Fruit fly (Drosophila melanogaster) whole organism, embryonic: ENCODE data around the gene Tre1.

Experiments used
- B-H1 ChIP-seq: fragments of 200-800 bp; sonication (Bioruptor generic); IDR thresholded peaks from 3 replicates; pipeline ENCODE4 v1.3.6; 2022; ENCODE audit warnings: missing biosample characterization, missing genetic modification characterization
- CG10959 ChIP-seq: fragments of 200-800 bp; sonication (Bioruptor generic); IDR thresholded peaks from 2 replicates; pipeline ENCODE4 v1.3.6; 2022; ENCODE audit warnings: missing biosample characterization, missing genetic modification characterization
- CG11093 ChIP-seq: fragments of 200-800 bp; sonication (Bioruptor generic); IDR thresholded peaks from 3 replicates; pipeline ENCODE4 v1.3.6; 2022; ENCODE audit warnings: missing biosample characterization, missing genetic modification characterization
- CG11398 ChIP-seq: fragments of 200-800 bp; sonication (Bioruptor generic); optimal IDR thresholded peaks from 2 replicates; lab custom pipeline; 2016; ENCODE audit warnings: missing biosample characterization, missing genetic modification characterization
- CG11695 ChIP-seq: fragments of 200-800 bp; sonication (Bioruptor generic); IDR thresholded peaks from 3 replicates; pipeline ENCODE4 v1.3.6; 2022; ENCODE audit warnings: missing biosample characterization, missing genetic modification characterization
- CG11696 ChIP-seq: fragments of 200-800 bp; sonication (Bioruptor generic); IDR thresholded peaks from 2 replicates; pipeline ENCODE4 v1.3.6; 2022; ENCODE audit warnings: missing biosample characterization, missing genetic modification characterization
- CG12219 ChIP-seq: fragments of 200-800 bp; sonication (Bioruptor generic); optimal IDR thresholded peaks from 3 replicates; lab custom pipeline; 2018; ENCODE audit warnings: missing biosample characterization, mild to moderate bottlenecking, missing genetic modification characterization
- CG13296 ChIP-seq: fragments of 200-800 bp; sonication (Bioruptor generic); optimal IDR thresholded peaks from 3 replicates; lab custom pipeline; 2018; ENCODE audit warnings: missing biosample characterization, mild to moderate bottlenecking, missing genetic modification characterization
- CG14710 ChIP-seq: fragments of 200-800 bp; sonication (Bioruptor generic); optimal IDR thresholded peaks from 3 replicates; lab custom pipeline; 2019; ENCODE audit warnings: missing biosample characterization, mild to moderate bottlenecking, missing genetic modification characterization, moderate library complexity
- CG1603 ChIP-seq: fragments of 200-800 bp; sonication (Bioruptor generic); optimal IDR thresholded peaks from 2 replicates; lab custom pipeline; 2019; ENCODE audit warnings: missing biosample characterization, mild to moderate bottlenecking, missing genetic modification characterization, moderate library complexity
- CG1792 ChIP-seq: fragments of 200-800 bp; sonication (Bioruptor generic); optimal IDR thresholded peaks from 2 replicates; lab custom pipeline; 2016; ENCODE audit warnings: missing biosample characterization, missing genetic modification characterization
- CG18011 ChIP-seq: fragments of 200-800 bp; sonication (Bioruptor generic); optimal IDR thresholded peaks from 2 replicates; lab custom pipeline; 2017; ENCODE audit warnings: missing biosample characterization, missing genetic modification characterization, mild to moderate bottlenecking, moderate library complexity, missing genotype
- CG18764 ChIP-seq: fragments of 200-800 bp; sonication (Bioruptor generic); optimal IDR thresholded peaks from 3 replicates; lab custom pipeline; 2016; ENCODE audit warnings: missing biosample characterization, missing genetic modification characterization
- CG2116 ChIP-seq: fragments of 200-800 bp; sonication (Bioruptor generic); optimal IDR thresholded peaks from 3 replicates; lab custom pipeline; 2018; ENCODE audit warnings: missing biosample characterization, mild to moderate bottlenecking, missing genetic modification characterization
- CG2875 ChIP-seq: fragments of 200-800 bp; sonication (Bioruptor generic); optimal IDR thresholded peaks from 2 replicates; lab custom pipeline; 2017; ENCODE audit warnings: missing biosample characterization, mild to moderate bottlenecking, missing genetic modification characterization, missing genetic modification reagents
- CG33557 ChIP-seq: fragments of 200-800 bp; sonication (Bioruptor generic); optimal IDR thresholded peaks from 2 replicates; lab custom pipeline; 2019; ENCODE audit warnings: missing biosample characterization, mild to moderate bottlenecking, missing genetic modification characterization, moderate library complexity
- CG3726 ChIP-seq: fragments of 200-800 bp; sonication (Bioruptor generic); IDR thresholded peaks from 3 replicates; pipeline ENCODE4, ENCODE4 v1.3.6; 2022; ENCODE audit warnings: missing biosample characterization, missing genetic modification characterization
- CG4424 ChIP-seq: fragments of 200-800 bp; sonication (Bioruptor generic); optimal IDR thresholded peaks from 3 replicates; lab custom pipeline; 2016; ENCODE audit warnings: missing biosample characterization, missing genetic modification characterization
- CG5245 ChIP-seq: fragments of 200-800 bp; sonication (Bioruptor generic); optimal IDR thresholded peaks from 3 replicates; lab custom pipeline; 2016; ENCODE audit warnings: missing biosample characterization, missing genetic modification characterization
- CG6813 ChIP-seq: fragments of 200-800 bp; sonication (Bioruptor generic); optimal IDR thresholded peaks from 2 replicates; lab custom pipeline; 2017; ENCODE audit warnings: missing biosample characterization, missing genetic modification characterization, mild to moderate bottlenecking, moderate library complexity, missing genetic modification reagents
- CG7372 ChIP-seq: fragments of 200-800 bp; sonication (Bioruptor generic); IDR thresholded peaks from 2 replicates; pipeline ENCODE4 v1.3.6; 2022; ENCODE audit warnings: missing biosample characterization, missing genetic modification characterization
- CG8089 ChIP-seq: fragments of 200-800 bp; sonication (Bioruptor generic); optimal IDR thresholded peaks from 3 replicates; lab custom pipeline; 2016; ENCODE audit warnings: missing biosample characterization, missing genetic modification characterization
- CG9797 ChIP-seq: fragments of 200-800 bp; sonication (Bioruptor generic); optimal IDR thresholded peaks from 3 replicates; lab custom pipeline; 2018; ENCODE audit warnings: missing biosample characterization, mild to moderate bottlenecking, missing genetic modification characterization
- Dbx ChIP-seq: fragments of 200-800 bp; sonication (Bioruptor generic); IDR thresholded peaks from 3 replicates; pipeline ENCODE4 v1.3.6; 2022; ENCODE audit warnings: missing biosample characterization, missing genetic modification characterization
- Eip74EF ChIP-seq, 2 experiments: fragments of 200-800 bp in 1 of 2; fragments of >200 bp in 1 of 2; sonication (Bioruptor generic) in 1 of 2; optimal IDR thresholded peaks; 2 replicates each; lab custom pipeline; 2017 to 2019; ENCODE audit warnings: missing biosample characterization in 2 of 2, missing genetic modification characterization in 2 of 2, mild to moderate bottlenecking in 1 of 2, moderate library complexity in 1 of 2
- Gug ChIP-seq: fragments of 200-800 bp; sonication (Bioruptor generic); IDR thresholded peaks from 4 replicates; pipeline ENCODE4 v1.3.6; 2022; ENCODE audit warnings: missing biosample characterization, missing genetic modification characterization
- H15 ChIP-seq: fragments of 200-800 bp; sonication (Bioruptor generic); IDR thresholded peaks from 3 replicates; pipeline ENCODE4 v1.3.6; 2022; ENCODE audit warnings: missing biosample characterization, missing genetic modification characterization
- NK7.1 ChIP-seq: fragments of 200-800 bp; sonication (Bioruptor generic); optimal IDR thresholded peaks from 3 replicates; lab custom pipeline; 2016; ENCODE audit warnings: missing biosample characterization, missing genetic modification characterization
- NfI ChIP-seq: fragments of 200-800 bp; sonication (Bioruptor generic); optimal IDR thresholded peaks from 3 replicates; lab custom pipeline; 2018; ENCODE audit warnings: missing biosample characterization, mild to moderate bottlenecking, missing genetic modification characterization, moderate library complexity
- Sry-β ChIP-seq: fragments of 200-800 bp; sonication (Bioruptor generic); optimal IDR thresholded peaks from 2 replicates; lab custom pipeline; 2018; ENCODE audit warnings: missing biosample characterization, mild to moderate bottlenecking, missing genetic modification characterization, moderate library complexity
- Tbp ChIP-seq: fragments of >200 bp; optimal IDR thresholded peaks from 2 replicates; lab custom pipeline; 2018; ENCODE audit warnings: missing biosample characterization, missing genetic modification characterization
- Usf ChIP-seq: fragments of 200-800 bp; sonication (Bioruptor generic); optimal IDR thresholded peaks from 2 replicates; lab custom pipeline; 2017; ENCODE audit warnings: missing genotype, missing biosample characterization, missing genetic modification characterization
- abd-A ChIP-seq: fragments of 200-800 bp; sonication (Bioruptor generic); optimal IDR thresholded peaks from 3 replicates; lab custom pipeline; 2019; ENCODE audit warnings: missing biosample characterization, mild to moderate bottlenecking, missing genetic modification characterization, moderate library complexity
- az2 ChIP-seq: fragments of 200-800 bp; sonication (Bioruptor generic); optimal IDR thresholded peaks from 3 replicates; lab custom pipeline; 2016; ENCODE audit warnings: missing biosample characterization, missing genetic modification characterization
- chinmo ChIP-seq: fragments of 200-800 bp; sonication (Bioruptor generic); IDR thresholded peaks from 4 replicates; pipeline ENCODE4 v1.3.6; 2022; ENCODE audit warnings: missing biosample characterization, missing genetic modification characterization; ENCODE audit not compliant: partially characterized antibody
- fru ChIP-seq: fragments of >200 bp; optimal IDR thresholded peaks from 2 replicates; lab custom pipeline; 2017
- grn ChIP-seq: fragments of 200-800 bp; sonication (Bioruptor generic); optimal IDR thresholded peaks from 3 replicates; lab custom pipeline; 2017; ENCODE audit warnings: missing biosample characterization, missing genetic modification characterization
- hb ChIP-seq: fragments of 200-800 bp; sonication (Bioruptor generic); IDR thresholded peaks from 3 replicates; pipeline ENCODE4 v1.3.6; 2022; ENCODE audit warnings: missing biosample characterization, missing genetic modification characterization; ENCODE audit not compliant: partially characterized antibody
- hbn ChIP-seq: fragments of 200-800 bp; sonication (Bioruptor generic); IDR thresholded peaks from 2 replicates; pipeline ENCODE4 v1.3.6; 2022; ENCODE audit warnings: missing biosample characterization, missing genetic modification characterization; ENCODE audit not compliant: partially characterized antibody
- ind ChIP-seq: fragments of 200-800 bp; sonication (Bioruptor generic); optimal IDR thresholded peaks from 3 replicates; lab custom pipeline; 2016; ENCODE audit warnings: missing biosample characterization, missing genetic modification characterization
- kay ChIP-seq: fragments of 200-800 bp; sonication (Bioruptor generic); optimal IDR thresholded peaks from 2 replicates; lab custom pipeline; 2016; ENCODE audit warnings: missing biosample characterization, missing genetic modification characterization
- lab ChIP-seq: fragments of 200-800 bp; sonication (Bioruptor generic); optimal IDR thresholded peaks from 3 replicates; lab custom pipeline; 2017; ENCODE audit warnings: missing biosample characterization, missing genetic modification characterization, mild to moderate bottlenecking, moderate library complexity, missing genetic modification reagents
- lola ChIP-seq, 3 experiments: fragments of >200 bp in 2 of 3; fragments of 200-800 bp in 1 of 3; sonication (Bioruptor generic) in 1 of 3; optimal IDR thresholded peaks; 2 replicates each; lab custom pipeline; 2017 to 2019; ENCODE audit warnings: missing biosample characterization in 3 of 3, missing genetic modification characterization in 3 of 3, mild to moderate bottlenecking in 1 of 3, moderate library complexity in 1 of 3
- nau ChIP-seq: fragments of 200-800 bp; sonication (Bioruptor generic); optimal IDR thresholded peaks from 3 replicates; lab custom pipeline; 2017; ENCODE audit warnings: missing biosample characterization, mild to moderate bottlenecking, missing genetic modification characterization, missing genetic modification reagents
- nerfin-1 ChIP-seq: fragments of 200-800 bp; sonication (Bioruptor generic); optimal IDR thresholded peaks from 3 replicates; lab custom pipeline; 2019; ENCODE audit warnings: missing biosample characterization, mild to moderate bottlenecking, missing genetic modification characterization, moderate library complexity
- nmo ChIP-seq: fragments of 200-800 bp; sonication (Bioruptor generic); optimal IDR thresholded peaks from 2 replicates; lab custom pipeline; 2018; ENCODE audit warnings: missing biosample characterization, mild to moderate bottlenecking, missing genetic modification characterization, moderate library complexity
- org-1 ChIP-seq: fragments of 200-800 bp; sonication (Bioruptor generic); optimal IDR thresholded peaks from 2 replicates; lab custom pipeline; 2017; ENCODE audit warnings: missing biosample characterization, missing genetic modification characterization
- pfk ChIP-seq: fragments of 200-800 bp; sonication (Bioruptor generic); optimal IDR thresholded peaks from 2 replicates; lab custom pipeline; 2018; ENCODE audit warnings: missing biosample characterization, mild to moderate bottlenecking, missing genetic modification characterization, moderate library complexity
- tgo ChIP-seq: fragments of 200-800 bp; sonication (Bioruptor generic); IDR thresholded peaks from 3 replicates; pipeline ENCODE4 v1.3.6; 2022; ENCODE audit warnings: missing biosample characterization, missing genetic modification characterization
- unpg ChIP-seq: fragments of 200-800 bp; sonication (Bioruptor generic); optimal IDR thresholded peaks from 3 replicates; lab custom pipeline; 2018; ENCODE audit warnings: missing biosample characterization, mild to moderate bottlenecking, missing genetic modification characterization, moderate library complexity

Gene Tre1

dm6 chrX:5724744-5725185 lies 45.0 kb upstream of the Tre1 start (continued):
- TF ChIP-seq tgo (peak; percentile 38; the same call in 1 of the 3 replicates), CG1792 (GFP tag; lab: Kevin White, UChicago) (no peak), ind (GFP tag; lab: Kevin White, UChicago) (peak; percentile 48), CG18764 (GFP tag; lab: Kevin White, UChicago) (no peak), CG7372 (GFP tag; lab: Robert Waterston, UW) (no peak), chinmo (GFP tag; lab: Robert Waterston, UW) (no peak), CG11093 (GFP tag; lab: Robert Waterston, UW) (peak; percentile 51; the same call in 1 of the 3 replicates), Tbp (GFP tag; lab: Kevin White, UChicago) (no peak), CG11695 (GFP tag; lab: Robert Waterston, UW) (no peak), CG12219 (GFP tag; lab: Kevin White, UChicago) (peak; percentile 39), pfk (GFP tag; lab: Kevin White, UChicago) (no peak), CG13296 (GFP tag; lab: Kevin White, UChicago) (no peak), grn (GFP tag; lab: Kevin White, UChicago) (no peak), lab (GFP tag; lab: Kevin White, UChicago) (peak; percentile 53), nmo (peak; percentile 52), NfI (no peak), az2 (peak; percentile 43), CG33557 (GFP tag; lab: Kevin White, UChicago) (peak; percentile 54), abd-A (tag; lab: Kevin White, UChicago) (no peak), Dbx (0 out of 3 replicates have a peak, but pooled peaks have one; percentile 7), lola (GFP tag; optimal IDR thresholded peaks at IDR 0.05; lab: Kevin White, UChicago) (peak in 1 of 3 experiments; percentile 54), CG2875 (GFP tag; lab: Kevin White, UChicago) (peak; percentile 72), hb (no peak), CG1603 (tag; lab: Kevin White, UChicago) (peak; percentile 89), CG11696 (GFP tag; lab: Robert Waterston, UW) (no peak), CG18011 (GFP tag; lab: Kevin White, UChicago) (no peak), fru (lab: Kevin White, UChicago) (no peak), CG2116 (GFP tag; lab: Kevin White, UChicago) (peak; percentile 27), kay (GFP tag; lab: Kevin White, UChicago) (no peak), CG4424 (GFP tag; lab: Kevin White, UChicago) (peak; percentile 42), H15 (peak; percentile 30; the same call in 1 of the 3 replicates), org-1 (GFP tag; lab: Kevin White, UChicago) (peak; percentile 46), Usf (no peak), NK7.1 (GFP tag; lab: Kevin White, UChicago) (no peak), CG10959 (0 out of 2 replicates have a peak, but pooled peaks have one; percentile 39), Sry-β (GFP tag; lab: Kevin White, UChicago) (peak; percentile 28), CG11398 (GFP tag; lab: Kevin White, UChicago) (peak; percentile 55), CG14710 (peak; percentile 41), CG6813 (GFP tag; lab: Kevin White, UChicago) (peak; percentile 64), CG8089 (GFP tag; lab: Kevin White, UChicago) (peak; percentile 35), Gug (peak; percentile 17; the same call in 1 of the 4 replicates), CG3726 (GFP tag; lab: Robert Waterston, UW) (peak; percentile 45; the same call in 1 of the 3 replicates), CG9797 (GFP tag; lab: Kevin White, UChicago) (no peak), Eip74EF (GFP tag; optimal IDR thresholded peaks at IDR 0.05; lab: Kevin White, UChicago) (peak in 1 of 2 experiments; percentile 51), nerfin-1 (tag; lab: Kevin White, UChicago) (peak; percentile 51), hbn (GFP tag; lab: Robert Waterston, UW) (no peak), CG5245 (peak; percentile 35), nau (GFP tag; lab: Kevin White, UChicago) (peak; percentile 62), unpg (GFP tag; lab: Kevin White, UChicago) (peak; percentile 56), B-H1 (GFP tag; lab: Robert Waterston, UW) (no peak)
